Fruit fly (Drosophila melanogaster) whole organism, prepupa: ENCODE measurements around the gene Cyp4ac1.

Experiments
- CG11762 ChIP-seq: fragments of 200-800 bp; sonication (Bioruptor generic); optimal IDR thresholded peaks from 3 replicates; lab custom pipeline; 2016; ENCODE audit warnings: missing biosample characterization, missing genetic modification characterization; ENCODE audit not compliant: insufficient read depth
- CG6276 ChIP-seq: fragments of 200-800 bp; sonication (Bioruptor generic); optimal IDR thresholded peaks from 2 replicates; lab custom pipeline; 2017; ENCODE audit warnings: missing biosample characterization, mild to moderate bottlenecking, missing genetic modification characterization
- Eip78C ChIP-seq: fragments of 200-800 bp; sonication (Bioruptor generic); peaks from one replicate; lab custom pipeline; 2016; ENCODE audit warnings: missing biosample characterization, missing genetic modification characterization
- Gug ChIP-seq: fragments of 200-800 bp; sonication (Bioruptor generic); IDR thresholded peaks from 2 replicates; pipeline ENCODE4 v1.3.6; 2022; ENCODE audit warnings: missing biosample characterization, missing genetic modification characterization
- Hr4 ChIP-seq: fragments of 200-800 bp; sonication (Bioruptor generic); optimal IDR thresholded peaks from 3 replicates; lab custom pipeline; 2016; ENCODE audit warnings: missing biosample characterization, missing genetic modification characterization
- Lpt ChIP-seq: fragments of 200-800 bp; sonication (Bioruptor generic); optimal IDR thresholded peaks from 3 replicates; lab custom pipeline; 2016; ENCODE audit warnings: missing biosample characterization, missing genetic modification characterization
- Met ChIP-seq: fragments of 200-800 bp; sonication (Bioruptor generic); optimal IDR thresholded peaks from 3 replicates; lab custom pipeline; 2016; ENCODE audit warnings: missing biosample characterization, missing genetic modification characterization
- Smox ChIP-seq: fragments of 200-800 bp; sonication (Bioruptor generic); optimal IDR thresholded peaks from 3 replicates; lab custom pipeline; 2016; ENCODE audit warnings: missing biosample characterization, missing genetic modification characterization
- dsx ChIP-seq: fragments of 200-800 bp; optimal IDR thresholded peaks from 3 replicates; lab custom pipeline; 2019; ENCODE audit warnings: missing biosample characterization, mild to moderate bottlenecking, missing genetic modification characterization, moderate library complexity; ENCODE audit not compliant: poor library complexity, severe bottlenecking
- lz ChIP-seq: fragments of 200-800 bp; sonication (Bioruptor generic); optimal IDR thresholded peaks from 3 replicates; lab custom pipeline; 2016; ENCODE audit warnings: missing biosample characterization, missing genetic modification characterization
- pdm3 ChIP-seq: fragments of 200-800 bp; sonication (Bioruptor generic); optimal IDR thresholded peaks from 3 replicates; lab custom pipeline; 2016; ENCODE audit warnings: missing biosample characterization, missing genetic modification characterization

DNA sequence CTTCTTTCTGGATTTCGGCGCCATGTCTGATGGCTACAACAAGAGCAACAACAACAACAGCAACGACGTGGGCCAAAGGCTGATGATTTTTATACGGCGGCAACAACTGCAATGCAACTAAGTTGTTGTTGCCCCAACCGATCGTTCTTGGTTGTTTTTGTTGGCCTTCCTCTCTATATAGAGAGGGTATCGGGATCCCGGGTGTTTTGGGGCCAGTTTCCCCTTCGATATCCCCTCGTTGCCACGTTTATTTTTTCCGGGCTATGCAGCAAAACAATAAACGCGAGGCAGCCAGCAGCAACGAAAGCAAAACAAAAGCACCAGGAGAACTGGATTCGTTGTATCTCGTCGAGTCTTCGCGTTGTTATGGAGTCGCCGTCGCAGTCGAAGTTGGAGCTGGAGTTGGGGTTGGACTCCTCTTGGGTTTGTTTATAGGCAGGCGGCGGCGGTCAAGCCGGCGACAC is 27.4 kb upstream of the Cyp4ac1 start:
- TF ChIP-seq lz (GFP tag; lab: Kevin White, UChicago) (no peak), Met (no peak), CG11762 (no peak), dsx (peak; percentile 95), Gug (GFP tag; lab: Robert Waterston, UW) (no peak), Hr4 (no peak), CG6276 (no peak), Lpt (GFP tag; lab: Kevin White, UChicago) (no peak), Eip78C (GFP tag; lab: Kevin White, UChicago) (peak; percentile 62), pdm3 (no peak), Smox (GFP tag; lab: Kevin White, UChicago) (no peak)
